Worm (Caenorhabditis elegans): Measurements from ENCODE around the gene H20J04.4.

H20J04.4 gene

ce11 chrII:4309112-4309511, 19.7 kb upstream of the H20J04.4 start:
- peak; percentile 76 for TF ChIP-seq unc-55 (GFP tag; optimal IDR thresholded peaks at IDR 0.05)

- TF ChIP-seq dve-1 (tag; optimal IDR thresholded peaks at IDR 0.05) (peak; percentile 40), K02D7.2 (tag; optimal IDR thresholded peaks at IDR 0.05) (no peak)
These were observed 16.7 kb upstream of the H20J04.4 start, which contains the start of gene plep-1 for ce11 chrII:4312115-4312514. Gene plep-1 (minus strand): TSS chrII:4312215.

- TF ChIP-seq ceh-6 (GFP tag; optimal IDR thresholded peaks at IDR 0.05): no peak
- no peak for TF ChIP-seq dmd-4 (tag; optimal IDR thresholded peaks at IDR 0.05; ENCODE audit: borderline replicate concordance)
- no peak for TF ChIP-seq ref-2 (tag; optimal IDR thresholded peaks at IDR 0.05)
- no peak for TF ChIP-seq ceh-31 (tag; optimal IDR thresholded peaks at IDR 0.05)
- TF ChIP-seq ceh-22 (tag; optimal IDR thresholded peaks at IDR 0.05): no peak
- TF ChIP-seq odd-2 (tag; optimal IDR thresholded peaks at IDR 0.05): no peak
- TF ChIP-seq C38D4.7 (GFP tag; optimal IDR thresholded peaks at IDR 0.05): no peak
- no peak for TF ChIP-seq ceh-34 (tag; optimal IDR thresholded peaks at IDR 0.05)
- TF ChIP-seq hlh-6 (tag; optimal IDR thresholded peaks at IDR 0.05): no peak
- no peak for TF ChIP-seq F13H6.1 (tag; optimal IDR thresholded peaks at IDR 0.05)
- TF ChIP-seq ceh-45 (GFP tag; IDR thresholded peaks at IDR 0.05): no peak
- no peak for TF ChIP-seq ceh-9 (tag; optimal IDR thresholded peaks at IDR 0.05)
- TF ChIP-seq nhr-11 (tag; optimal IDR thresholded peaks at IDR 0.05): no peak
These were observed 12.8 kb upstream of the H20J04.4 start, which contains the start of gene srw-40 for ce11 chrII:4316011-4316410. Gene srw-40 (minus strand): TSS chrII:4316111.

ce11 chrII:4319537-4320019, 9.2 kb upstream of the H20J04.4 start, which contains the start of gene Y52E8A.6:
Gene Y52E8A.6 (minus strand): TSS chrII:4319969.
- TF ChIP-seq ceh-22 (tag; optimal IDR thresholded peaks at IDR 0.05) (no peak), pat-9 (tag; optimal IDR thresholded peaks at IDR 0.05) (no peak), K02D7.2 (tag; optimal IDR thresholded peaks at IDR 0.05) (no peak), pros-1 (tag; optimal IDR thresholded peaks at IDR 0.05) (no peak), odd-2 (tag; optimal IDR thresholded peaks at IDR 0.05) (no peak), elt-4 (tag; optimal IDR thresholded peaks at IDR 0.05) (no peak), fkh-6 (tag; optimal IDR thresholded peaks at IDR 0.05) (no peak), hlh-8 (tag; optimal IDR thresholded peaks at IDR 0.05) (no peak), mec-3 (tag; optimal IDR thresholded peaks at IDR 0.05; ENCODE audit: borderline replicate concordance) (no peak), ceh-31 (tag; optimal IDR thresholded peaks at IDR 0.05) (no peak), ceh-30 (tag; optimal IDR thresholded peaks at IDR 0.05) (no peak), fax-1 (tag; optimal IDR thresholded peaks at IDR 0.05) (no peak), dmd-4 (tag; optimal IDR thresholded peaks at IDR 0.05; ENCODE audit: borderline replicate concordance) (no peak), sdc-2 (tag; optimal IDR thresholded peaks at IDR 0.05) (no peak), pax-1 (tag; optimal IDR thresholded peaks at IDR 0.05) (no peak)

- TF ChIP-seq ztf-16 (tag; optimal IDR thresholded peaks at IDR 0.05) (no peak), syd-9 (tag; optimal IDR thresholded peaks at IDR 0.05) (no peak), ceh-19 (GFP tag; optimal IDR thresholded peaks at IDR 0.05) (no peak), fax-1 (tag; optimal IDR thresholded peaks at IDR 0.05) (no peak), ttx-3 (tag; optimal IDR thresholded peaks at IDR 0.05) (no peak), K09A11.1 (tag; optimal IDR thresholded peaks at IDR 0.05; ENCODE audit: insufficient read depth) (no peak), hlh-8 (tag; optimal IDR thresholded peaks at IDR 0.05) (no peak), nfya-1 (tag; optimal IDR thresholded peaks at IDR 0.05) (no peak), ahr-1 (tag; optimal IDR thresholded peaks at IDR 0.05) (no peak), ceh-34 (tag; optimal IDR thresholded peaks at IDR 0.05) (no peak), ceh-31 (tag; optimal IDR thresholded peaks at IDR 0.05) (no peak)
These were observed 8.4 kb upstream of the H20J04.4 start, which contains the start of gene Y52E8A.2 for ce11 chrII:4320455-4320854. Gene Y52E8A.2 (plus strand): TSS chrII:4320836.

Data from whole organism, late embryonic.